Worm (Caenorhabditis elegans): ENCODE results near the gene smex-2.

ce11 chrX:1990434-1990833 is 48.8 kb downstream of the smex-2 start, which contains the start of gene Y40A1A.2:
- TF ChIP-seq daf-12 (tag; optimal IDR thresholded peaks at IDR 0.05) (no peak), pqm-1 (tag; optimal IDR thresholded peaks at IDR 0.05) (no peak), F26F4.8 (GFP tag; conservative IDR thresholded peaks at IDR 0.05) (no peak), ceh-82 (tag; optimal IDR thresholded peaks at IDR 0.05) (no peak)

Data from whole organism, L4 larva.